Fruit fly (Drosophila melanogaster) Kc167 (cell line): Measurements from ENCODE around the gene Ifrd1.

Experiments
- Myc ChIP-seq: fragments of >200 bp; optimal IDR thresholded peaks from 2 replicates; lab custom pipeline; 2017; ENCODE audit warnings: missing external identifiers
- Sin3A ChIP-seq: fragments of >200 bp; optimal IDR thresholded peaks from 2 replicates; lab custom pipeline; 2018; ENCODE audit warnings: missing external identifiers
- h ChIP-seq: fragments of >200 bp; optimal IDR thresholded peaks from 3 replicates; lab custom pipeline; 2018; ENCODE audit warnings: missing external identifiers
- insv ChIP-seq: fragments of >200 bp; optimal IDR thresholded peaks from 3 replicates; lab custom pipeline; 2018; ENCODE audit warnings: missing external identifiers
- psq ChIP-seq: fragments of >200 bp; optimal IDR thresholded peaks from 2 replicates; lab custom pipeline; 2017; ENCODE audit warnings: missing external identifiers
- ttk ChIP-seq: sonication (Bioruptor generic); optimal IDR thresholded peaks from 2 replicates; lab custom pipeline; 2017; ENCODE audit warnings: missing external identifiers

- TF ChIP-seq Sin3A (lab: Kevin White, UChicago), result no peak
- TF ChIP-seq h (lab: Kevin White, UChicago), result no peak
- TF ChIP-seq insv (lab: Kevin White, UChicago), result no peak
- TF ChIP-seq psq (lab: Kevin White, UChicago), result no peak
- TF ChIP-seq ttk (lab: Kevin White, UChicago), result no peak
- TF ChIP-seq Myc (lab: Kevin White, UChicago), result no peak
Observed at dm6 chr2L:2884683-2885502, 10.6 kb upstream of the Ifrd1 start.
